Worm (Caenorhabditis elegans) whole organism, late embryonic: Measurements from ENCODE around the gene K05F6.4.

ENCODE experiments used
- ceh-14 ChIP-seq: sonication (generic microtip); optimal IDR thresholded peaks from 2 replicates; lab custom pipeline; 2016; ENCODE audit warnings: missing genotype, missing genetic modification characterization, missing compliant biosample characterization
- dve-1 ChIP-seq: sonication (generic microtip); optimal IDR thresholded peaks from 2 replicates; lab custom pipeline; 2017; ENCODE audit warnings: antibody characterized with exemption, mild to moderate bottlenecking, missing genetic modification characterization, missing compliant biosample characterization

ce11 chrII:1517354-1517753, 25.9 kb upstream of the K05F6.4 start, which contains the start of gene math-45:
- TF ChIP-seq dve-1 (tag; lab: Kevin White, UChicago) = no peak
- TF ChIP-seq ceh-14 = no peak
